Fruit fly (Drosophila melanogaster) whole organism, embryonic: Measurements from ENCODE around the gene RfC3.
A peak's percentile ranks its signal among the peaks of the same experiment; 100 is the strongest.

Source experiments
- Ada2b ChIP-seq: fragments of 200-800 bp; sonication (Bioruptor generic); IDR thresholded peaks from 2 replicates; pipeline ENCODE4 v1.3.6; 2022; ENCODE audit warnings: missing biosample characterization, missing genetic modification characterization
- Awh ChIP-seq: fragments of 200-800 bp; sonication (Bioruptor generic); IDR thresholded peaks from 2 replicates; pipeline ENCODE4, ENCODE4 v1.3.6; 2022; ENCODE audit warnings: missing biosample characterization, missing genetic modification characterization
- CG12744 ChIP-seq: fragments of 200-800 bp; sonication (Bioruptor generic); optimal IDR thresholded peaks from 2 replicates; lab custom pipeline; 2016; ENCODE audit warnings: missing biosample characterization, missing genetic modification characterization
- CG13296 ChIP-seq: fragments of 200-800 bp; sonication (Bioruptor generic); optimal IDR thresholded peaks from 3 replicates; lab custom pipeline; 2018; ENCODE audit warnings: missing biosample characterization, mild to moderate bottlenecking, missing genetic modification characterization
- CG1603 ChIP-seq: fragments of 200-800 bp; sonication (Bioruptor generic); optimal IDR thresholded peaks from 2 replicates; lab custom pipeline; 2019; ENCODE audit warnings: missing biosample characterization, mild to moderate bottlenecking, missing genetic modification characterization, moderate library complexity
- CG18599 ChIP-seq: fragments of 200-800 bp; sonication (Bioruptor generic); optimal IDR thresholded peaks from 3 replicates; lab custom pipeline; 2017; ENCODE audit warnings: missing biosample characterization, missing genetic modification characterization, mild to moderate bottlenecking, moderate library complexity, missing genetic modification reagents
- CG2875 ChIP-seq: fragments of 200-800 bp; sonication (Bioruptor generic); optimal IDR thresholded peaks from 2 replicates; lab custom pipeline; 2017; ENCODE audit warnings: missing biosample characterization, mild to moderate bottlenecking, missing genetic modification characterization, missing genetic modification reagents
- CG30403 ChIP-seq: fragments of 200-800 bp; sonication (Bioruptor generic); optimal IDR thresholded peaks from 3 replicates; lab custom pipeline; 2016; ENCODE audit warnings: missing biosample characterization, missing genetic modification characterization
- CG3163 ChIP-seq: fragments of 200-800 bp; sonication (Bioruptor generic); optimal IDR thresholded peaks from 3 replicates; lab custom pipeline; 2016; ENCODE audit warnings: missing biosample characterization, missing genetic modification characterization
- CG3281 ChIP-seq: fragments of 200-800 bp; sonication (Bioruptor generic); optimal IDR thresholded peaks from 3 replicates; lab custom pipeline; 2017; ENCODE audit warnings: missing biosample characterization, mild to moderate bottlenecking, missing genetic modification characterization
- CG3847 ChIP-seq: fragments of 200-800 bp; sonication (Bioruptor generic); IDR thresholded peaks from 2 replicates; pipeline ENCODE4 v1.3.6; 2022; ENCODE audit warnings: missing biosample characterization, missing genetic modification characterization
- CG7357 ChIP-seq: fragments of 200-800 bp; sonication (Bioruptor generic); IDR thresholded peaks from 3 replicates; pipeline ENCODE4 v1.3.6; 2022; ENCODE audit warnings: missing biosample characterization, missing genetic modification characterization
- CG8281 ChIP-seq: fragments of 200-800 bp; sonication (Bioruptor generic); optimal IDR thresholded peaks from 2 replicates; lab custom pipeline; 2018; ENCODE audit warnings: missing biosample characterization, mild to moderate bottlenecking, missing genetic modification characterization, moderate library complexity
- CG9609 ChIP-seq: fragments of 200-800 bp; sonication (Bioruptor generic); optimal IDR thresholded peaks from 3 replicates; lab custom pipeline; 2016; ENCODE audit warnings: missing biosample characterization, missing genetic modification characterization
- Chrac-16 ChIP-seq: fragments of 200-800 bp; sonication (Bioruptor generic); optimal IDR thresholded peaks from 3 replicates; lab custom pipeline; 2016; ENCODE audit warnings: missing biosample characterization, missing genetic modification characterization
- D ChIP-seq, 2 experiments: fragments of 200-800 bp in 1 of 2; fragments of >200 bp in 1 of 2; sonication (Bioruptor generic) in 1 of 2; optimal IDR thresholded peaks; 2 replicates in 1 of 2; 3 replicates in 1 of 2; lab custom pipeline; 2017; ENCODE audit warnings: mild to moderate bottlenecking in 1 of 2, missing biosample characterization in 1 of 2, missing genetic modification characterization in 1 of 2, missing genetic modification reagents in 1 of 2
- Hmr ChIP-seq: fragments of 200-800 bp; sonication (Bioruptor generic); optimal IDR thresholded peaks from 3 replicates; lab custom pipeline; 2017; ENCODE audit warnings: mild to moderate bottlenecking, missing biosample characterization, missing genetic modification reagents, missing genetic modification characterization
- Hr39 ChIP-seq: fragments of >200 bp; optimal IDR thresholded peaks from 2 replicates; lab custom pipeline; 2017
- Lpt ChIP-seq: fragments of >200 bp; optimal IDR thresholded peaks from 2 replicates; lab custom pipeline; 2018; ENCODE audit warnings: missing biosample characterization, missing genetic modification characterization
- Mes4 ChIP-seq: fragments of 200-800 bp; sonication (Bioruptor generic); optimal IDR thresholded peaks from 2 replicates; lab custom pipeline; 2016; ENCODE audit warnings: missing biosample characterization, missing genetic modification characterization
- NK7.1 ChIP-seq: fragments of 200-800 bp; sonication (Bioruptor generic); optimal IDR thresholded peaks from 3 replicates; lab custom pipeline; 2016; ENCODE audit warnings: missing biosample characterization, missing genetic modification characterization
- Rfx ChIP-seq: fragments of 200-800 bp; sonication (Bioruptor generic); IDR thresholded peaks from 2 replicates; pipeline ENCODE4 v1.3.6; 2022; ENCODE audit warnings: missing biosample characterization, missing genetic modification characterization
- Tbp ChIP-seq: fragments of >200 bp; optimal IDR thresholded peaks from 2 replicates; lab custom pipeline; 2018; ENCODE audit warnings: missing biosample characterization, missing genetic modification characterization
- abd-A ChIP-seq: fragments of 200-800 bp; sonication (Bioruptor generic); optimal IDR thresholded peaks from 3 replicates; lab custom pipeline; 2019; ENCODE audit warnings: missing biosample characterization, mild to moderate bottlenecking, missing genetic modification characterization, moderate library complexity
- al ChIP-seq: fragments of 200-800 bp; sonication (Bioruptor generic); IDR thresholded peaks from 2 replicates; pipeline ENCODE4 v1.3.6; 2022; ENCODE audit warnings: missing biosample characterization, missing genetic modification characterization
- amos ChIP-seq: fragments of 200-800 bp; sonication (Bioruptor generic); IDR thresholded peaks from 2 replicates; pipeline ENCODE4 v1.3.6; 2022; ENCODE audit warnings: missing biosample characterization, missing genetic modification characterization; ENCODE audit not compliant: partially characterized antibody
- ap ChIP-seq: fragments of 200-800 bp; sonication (Bioruptor generic); IDR thresholded peaks from 2 replicates; pipeline ENCODE4 v1.3.6; 2022; ENCODE audit warnings: missing biosample characterization, missing genetic modification characterization
- bab2 ChIP-seq: fragments of 200-800 bp; sonication (Bioruptor generic); optimal IDR thresholded peaks from 2 replicates; lab custom pipeline; 2016; ENCODE audit warnings: missing biosample characterization, missing genetic modification characterization
- btn ChIP-seq: fragments of 200-800 bp; sonication (Bioruptor generic); optimal IDR thresholded peaks from 2 replicates; lab custom pipeline; 2016; ENCODE audit warnings: missing biosample characterization, missing genetic modification characterization
- da ChIP-seq: fragments of 200-800 bp; sonication (Bioruptor generic); optimal IDR thresholded peaks from 2 replicates; lab custom pipeline; 2016; ENCODE audit warnings: missing biosample characterization, missing genetic modification characterization
- dm ChIP-seq: fragments of 200-800 bp; sonication (Bioruptor generic); optimal IDR thresholded peaks from 3 replicates; lab custom pipeline; 2016; ENCODE audit warnings: missing biosample characterization, missing genetic modification characterization
- fd64A ChIP-seq: fragments of 200-800 bp; sonication (Bioruptor generic); optimal IDR thresholded peaks from 3 replicates; lab custom pipeline; 2018; ENCODE audit warnings: missing biosample characterization, mild to moderate bottlenecking, missing genetic modification characterization
- gt ChIP-seq: fragments of 200-800 bp; sonication (Bioruptor generic); IDR thresholded peaks from 2 replicates; pipeline ENCODE4 v1.3.6; 2022; ENCODE audit warnings: missing biosample characterization, missing genetic modification characterization
- ind ChIP-seq: fragments of 200-800 bp; sonication (Bioruptor generic); optimal IDR thresholded peaks from 3 replicates; lab custom pipeline; 2016; ENCODE audit warnings: missing biosample characterization, missing genetic modification characterization
- kni ChIP-seq: fragments of 200-800 bp; sonication (Bioruptor generic); optimal IDR thresholded peaks from 3 replicates; lab custom pipeline; 2017; ENCODE audit warnings: mild to moderate bottlenecking, missing biosample characterization, missing genetic modification reagents, missing genetic modification characterization
- nau ChIP-seq: fragments of 200-800 bp; sonication (Bioruptor generic); optimal IDR thresholded peaks from 3 replicates; lab custom pipeline; 2017; ENCODE audit warnings: missing biosample characterization, mild to moderate bottlenecking, missing genetic modification characterization, missing genetic modification reagents
- nmo ChIP-seq: fragments of 200-800 bp; sonication (Bioruptor generic); optimal IDR thresholded peaks from 2 replicates; lab custom pipeline; 2018; ENCODE audit warnings: missing biosample characterization, mild to moderate bottlenecking, missing genetic modification characterization, moderate library complexity
- scrt ChIP-seq: fragments of 200-800 bp; sonication (Bioruptor generic); optimal IDR thresholded peaks from 2 replicates; lab custom pipeline; 2018; ENCODE audit warnings: missing biosample characterization, mild to moderate bottlenecking, missing genetic modification characterization, moderate library complexity
- slou ChIP-seq: fragments of 200-800 bp; sonication (Bioruptor generic); optimal IDR thresholded peaks from 3 replicates; lab custom pipeline; 2016; ENCODE audit warnings: missing biosample characterization, missing genetic modification characterization
- sna ChIP-seq: fragments of 200-800 bp; sonication (Bioruptor generic); IDR thresholded peaks from 2 replicates; pipeline ENCODE4 v1.3.6; 2022; ENCODE audit warnings: missing biosample characterization, missing genetic modification characterization; ENCODE audit not compliant: partially characterized antibody
- so ChIP-seq: fragments of 200-800 bp; sonication (Bioruptor generic); IDR thresholded peaks from 3 replicates; pipeline ENCODE4 v1.3.6; 2022; ENCODE audit warnings: missing biosample characterization, missing genetic modification characterization
- sob ChIP-seq: fragments of 200-800 bp; sonication (Bioruptor generic); IDR thresholded peaks from 2 replicates; pipeline ENCODE4 v1.3.6; 2022; ENCODE audit warnings: missing biosample characterization, missing genetic modification characterization
- sr ChIP-seq: fragments of 200-800 bp; sonication (Bioruptor generic); IDR thresholded peaks from 3 replicates; pipeline ENCODE4 v1.3.6; 2022; ENCODE audit warnings: missing biosample characterization, missing genetic modification characterization
- tx ChIP-seq: fragments of 200-800 bp; sonication (Bioruptor generic); optimal IDR thresholded peaks from 2 replicates; lab custom pipeline; 2016; ENCODE audit warnings: missing biosample characterization, missing genetic modification characterization
- unc-4 ChIP-seq: fragments of 200-800 bp; sonication (Bioruptor generic); IDR thresholded peaks from 2 replicates; pipeline ENCODE4 v1.3.6; 2022; ENCODE audit warnings: missing biosample characterization, missing genetic modification characterization; ENCODE audit not compliant: partially characterized antibody
- vnd ChIP-seq: fragments of 200-800 bp; sonication (Bioruptor generic); IDR thresholded peaks from 3 replicates; pipeline ENCODE4 v1.3.6; 2022; ENCODE audit warnings: missing biosample characterization, missing genetic modification characterization; ENCODE audit not compliant: partially characterized antibody

Gene RfC3

DNA sequence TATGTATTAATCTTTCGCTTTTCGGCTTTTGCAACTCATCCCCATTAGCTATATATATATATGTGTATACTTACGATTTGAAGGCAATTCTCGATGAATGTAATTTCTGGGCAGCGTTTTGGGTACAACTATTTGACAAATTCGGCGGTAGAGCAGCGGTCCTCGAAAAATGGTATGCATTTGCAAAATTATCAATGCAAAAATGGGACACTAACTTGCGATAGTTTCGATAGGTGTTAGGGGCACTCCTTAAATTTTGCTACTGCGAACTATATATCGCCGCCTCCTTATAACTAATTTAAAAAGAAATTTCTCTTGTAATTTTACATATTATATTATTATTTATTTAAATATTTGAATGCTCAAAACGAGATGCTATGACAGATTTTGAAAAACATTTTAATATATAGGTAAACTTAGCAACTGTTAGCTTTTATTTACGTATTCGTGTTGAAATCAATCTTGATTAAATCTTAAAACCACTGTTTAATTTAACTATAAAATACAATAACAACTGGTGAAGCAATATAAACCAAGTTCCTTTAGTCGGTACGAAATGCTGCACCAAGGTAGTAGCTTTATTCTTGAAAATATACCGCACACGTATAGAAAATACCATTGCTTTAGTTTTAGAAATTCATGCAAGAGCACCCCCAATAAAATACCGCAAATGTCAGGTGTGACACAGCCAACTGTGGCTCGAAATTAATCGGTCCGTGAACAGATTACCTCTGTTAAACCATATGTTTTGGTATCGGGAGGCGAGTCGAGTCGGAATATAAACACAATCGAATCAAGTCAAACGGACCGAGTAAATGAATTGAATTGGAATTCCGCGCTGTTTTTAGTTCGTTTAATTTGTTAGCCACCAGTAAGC, 5.5 kb upstream of the RfC3 start, which contains the start of the genes CG5355 and Klp31E (continued):
- TF ChIP-seq fd64A (GFP tag; lab: Kevin White, UChicago) (no peak), slou (peak; percentile 12), CG2875 (peak; percentile 12), Ada2b (GFP tag; lab: Robert Waterston, UW) (0 out of 2 replicates have a peak, but pooled peaks have one; percentile 7), Hmr (GFP tag; lab: Kevin White, UChicago) (no peak), NK7.1 (GFP tag; lab: Kevin White, UChicago) (peak; percentile 20), da (GFP tag; lab: Kevin White, UChicago) (peak; percentile 41), CG13296 (peak; percentile 61), CG18599 (no peak), CG3281 (GFP tag; lab: Kevin White, UChicago) (peak; percentile 64), CG3163 (peak; percentile 31), sob (GFP tag; lab: Robert Waterston, UW) (peak; percentile 64)

DNA sequence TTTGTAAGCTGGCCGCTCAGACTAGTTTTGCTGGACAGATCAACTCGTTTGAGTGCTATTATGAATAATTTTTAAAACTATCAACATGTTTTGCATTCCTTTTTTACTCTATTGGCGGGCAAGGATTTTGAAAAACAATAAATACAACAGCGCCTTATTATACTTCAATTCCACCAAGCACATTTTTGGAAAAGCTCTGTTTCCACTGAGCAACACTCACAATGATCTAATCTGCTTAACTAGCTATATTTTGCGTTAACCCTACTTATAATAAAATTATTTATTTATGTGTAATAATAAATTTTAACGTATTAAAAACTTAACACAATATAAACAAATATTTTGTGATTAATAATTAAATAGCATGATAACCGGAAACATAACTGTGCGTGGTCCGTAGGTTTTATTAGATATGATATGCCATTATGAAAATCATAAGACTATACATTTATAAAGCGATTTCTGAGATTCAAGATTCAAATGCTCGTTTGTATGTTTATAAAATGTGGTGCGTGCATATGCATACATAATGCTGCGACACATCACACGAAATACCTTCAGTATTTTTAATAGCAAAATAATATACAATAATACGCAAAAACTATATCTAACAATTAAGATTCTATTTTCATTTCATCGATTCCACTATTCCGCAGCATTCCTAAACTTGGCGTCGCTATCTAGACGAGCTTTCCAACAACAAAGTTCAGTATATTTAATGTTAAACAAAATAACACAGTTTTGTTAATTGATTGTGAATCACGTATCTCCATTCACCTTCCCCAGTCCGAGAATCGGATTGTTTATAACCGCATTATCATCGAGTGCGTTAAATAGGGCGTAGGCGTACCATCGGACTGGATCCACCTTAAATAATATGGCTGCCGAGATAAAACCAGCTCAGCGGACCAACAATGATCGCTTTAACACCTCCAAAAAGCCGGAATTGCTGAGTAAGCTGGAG, 3.9 kb downstream of the RfC3 start, which contains the start of the genes pie and Wdfy2:
Gene pie (minus strand): TSS at position 138 of the 964 bp plus-strand sequence.
Gene Wdfy2 (plus strand): TSS at position 649 of the 964 bp plus-strand sequence.
- TF ChIP-seq gt (no peak), scrt (GFP tag; lab: Kevin White, UChicago) (no peak), Rfx (GFP tag; lab: Robert Waterston, UW) (0 out of 2 replicates have a peak, but pooled peaks have one; percentile 13), abd-A (tag; lab: Kevin White, UChicago) (no peak), CG12744 (GFP tag; lab: Kevin White, UChicago) (no peak), kni (no peak), nau (GFP tag; lab: Kevin White, UChicago) (no peak), Mes4 (GFP tag; lab: Kevin White, UChicago) (no peak), vnd (GFP tag; lab: Robert Waterston, UW) (no peak), tx (GFP tag; lab: Kevin White, UChicago) (no peak), CG7357 (GFP tag; lab: Robert Waterston, UW) (peak; percentile 97), ind (GFP tag; lab: Kevin White, UChicago) (no peak), CG1603 (tag; lab: Kevin White, UChicago) (peak; percentile 99), D (optimal IDR thresholded peaks at IDR 0.05; lab: Kevin White, UChicago) (no peak), D (GFP tag; optimal IDR thresholded peaks at IDR 0.05; lab: Kevin White, UChicago) (no peak), bab2 (GFP tag; lab: Kevin White, UChicago) (no peak), btn (no peak), Hr39 (lab: Kevin White, UChicago) (no peak), al (GFP tag; lab: Robert Waterston, UW) (no peak), so (no peak), CG18599 (no peak), dm (GFP tag; lab: Kevin White, UChicago) (no peak), nmo (GFP tag; lab: Kevin White, UChicago) (peak; percentile 29), unc-4 (GFP tag; lab: Robert Waterston, UW) (no peak), amos (no peak), Tbp (no peak), CG8281 (tag; lab: Kevin White, UChicago) (no peak), CG3847 (GFP tag; lab: Robert Waterston, UW) (no peak), sr (GFP tag; lab: Robert Waterston, UW) (no peak), ap (GFP tag; lab: Robert Waterston, UW) (no peak), CG30403 (GFP tag; lab: Kevin White, UChicago) (no peak), Chrac-16 (GFP tag; lab: Kevin White, UChicago) (no peak), CG9609 (GFP tag; lab: Kevin White, UChicago) (no peak), Awh (GFP tag; lab: Robert Waterston, UW) (no peak), sna (GFP tag; lab: Robert Waterston, UW) (no peak), Lpt (GFP tag; lab: Kevin White, UChicago) (no peak)
